Worm (Caenorhabditis elegans) whole organism, L4 larva: Measurements from ENCODE around the gene F22E5.7.
"Not testable (repeated sequence)": the region's sequence is repeated elsewhere in the genome, so short reads cannot be mapped to it uniquely, and the experiment has no call there.

ENCODE experiments used
- F10B5.3 ChIP-seq: sonication (generic microtip); optimal IDR thresholded peaks from 2 replicates; lab custom pipeline; 2016; ENCODE audit warnings: mild to moderate bottlenecking, missing genetic modification characterization, missing compliant biosample characterization
- F26F4.8 ChIP-seq: fragments of 200-800 bp; sonication (Bioruptor generic); conservative IDR thresholded peaks from 2 replicates; pipeline ENCODE4 v1.3.6; 2022; ENCODE audit warnings: missing genetic modification characterization, missing compliant biosample characterization
- T26A8.4 ChIP-seq: fragments of 200-800 bp; sonication (Bioruptor generic); IDR thresholded peaks from 2 replicates; pipeline ENCODE4 v1.3.6; 2022; ENCODE audit warnings: missing genetic modification characterization, missing compliant biosample characterization
- Y5F2A.4 ChIP-seq: fragments of 200-800 bp; sonication (Bioruptor generic); optimal IDR thresholded peaks from 2 replicates; lab custom pipeline; 2018; ENCODE audit warnings: mild to moderate bottlenecking, missing genetic modification characterization, missing compliant biosample characterization
- ZK546.5 ChIP-seq, 2 experiments: sonication (generic microtip); optimal IDR thresholded peaks; 2 replicates each; lab custom pipeline; 2017; ENCODE audit warnings: missing biosample characterization in 2 of 2, missing genetic modification characterization in 2 of 2
- ceh-28 ChIP-seq: fragments of 150-350 bp; optimal IDR thresholded peaks from 2 replicates; lab custom pipeline; 2014; ENCODE audit warnings: missing biosample characterization, missing genetic modification reagents, missing genetic modification characterization
- daf-19 ChIP-seq: fragments of 200-800 bp; sonication (Bioruptor generic); conservative IDR thresholded peaks from 2 replicates; pipeline ENCODE4 v1.3.6; 2022; ENCODE audit warnings: missing genetic modification characterization, missing compliant biosample characterization
- dpl-1 ChIP-seq: fragments of 150-350 bp; optimal IDR thresholded peaks from 2 replicates; lab custom pipeline; 2014; ENCODE audit warnings: missing biosample characterization, missing genetic modification reagents, missing genetic modification characterization
- duxl-1 ChIP-seq: sonication (generic microtip); optimal IDR thresholded peaks from 2 replicates; lab custom pipeline; 2016; ENCODE audit warnings: mild to moderate bottlenecking, missing genetic modification characterization, moderate library complexity, missing compliant biosample characterization; ENCODE audit not compliant: poor library complexity
- gei-8 ChIP-seq: fragments of 200-800 bp; sonication (Bioruptor generic); optimal IDR thresholded peaks from 2 replicates; lab custom pipeline; 2018; ENCODE audit warnings: mild to moderate bottlenecking, missing genetic modification characterization, missing compliant biosample characterization
- hlh-11 ChIP-seq: fragments of 200-800 bp; sonication (Bioruptor generic); optimal IDR thresholded peaks from 2 replicates; lab custom pipeline; 2018; ENCODE audit warnings: mild to moderate bottlenecking, missing genetic modification characterization, missing compliant biosample characterization
- hmg-1.1 ChIP-seq: fragments of 200-800 bp; sonication (Bioruptor generic); IDR thresholded peaks from 2 replicates; pipeline ENCODE4 v1.3.6; 2022; ENCODE audit warnings: missing genetic modification reagents, missing genetic modification characterization, missing compliant biosample characterization
- lim-7 ChIP-seq: fragments of 200-800 bp; sonication (Bioruptor generic); IDR thresholded peaks from 2 replicates; pipeline ENCODE4 v1.3.6; 2022; ENCODE audit warnings: missing genetic modification characterization, missing compliant biosample characterization
- lin-1 ChIP-seq: fragments of 200-800 bp; sonication (Bioruptor generic); IDR thresholded peaks from 2 replicates; pipeline ENCODE4 v1.3.6; 2022; ENCODE audit warnings: missing genetic modification reagents, missing genetic modification characterization, missing compliant biosample characterization
- lin-13 ChIP-seq: fragments of 150-350 bp; optimal IDR thresholded peaks from 2 replicates; lab custom pipeline; 2014; ENCODE audit warnings: missing biosample characterization, missing genetic modification reagents, missing genetic modification characterization
- lin-38 ChIP-seq: fragments of 200-800 bp; sonication (Bioruptor generic); IDR thresholded peaks from 2 replicates; pipeline ENCODE4 v1.3.6; 2022; ENCODE audit warnings: missing genetic modification reagents, missing genetic modification characterization, missing compliant biosample characterization
- lin-39 ChIP-seq: fragments of 150-350 bp; optimal IDR thresholded peaks from 2 replicates; lab custom pipeline; 2014; ENCODE audit warnings: missing biosample characterization, missing genetic modification reagents, missing genetic modification characterization
- madf-9 ChIP-seq: fragments of 200-800 bp; sonication (Bioruptor generic); conservative IDR thresholded peaks from 2 replicates; pipeline ENCODE4 v1.3.6; 2022; ENCODE audit warnings: missing genetic modification reagents, missing genetic modification characterization, missing compliant biosample characterization
- mes-2 ChIP-seq: sonication (generic microtip); optimal IDR thresholded peaks from 2 replicates; lab custom pipeline; 2016; ENCODE audit warnings: missing genotype, mild to moderate bottlenecking, missing genetic modification characterization, missing compliant biosample characterization; ENCODE audit not compliant: poor library complexity, severe bottlenecking
- mxl-2 ChIP-seq: fragments of 200-800 bp; sonication (Bioruptor generic); conservative IDR thresholded peaks from 2 replicates; pipeline ENCODE4 v1.3.6; 2022; ENCODE audit warnings: missing genetic modification reagents, missing genetic modification characterization, missing compliant biosample characterization
- nhr-111 ChIP-seq: fragments of 200-800 bp; sonication (Bioruptor generic); optimal IDR thresholded peaks from 2 replicates; lab custom pipeline; 2018; ENCODE audit warnings: mild to moderate bottlenecking, missing genetic modification characterization, missing compliant biosample characterization
- nhr-237 ChIP-seq: sonication (generic microtip); optimal IDR thresholded peaks from 2 replicates; lab custom pipeline; 2017; ENCODE audit warnings: missing biosample characterization, missing genetic modification characterization
- nhr-25 ChIP-seq: sonication (generic microtip); optimal IDR thresholded peaks from 2 replicates; lab custom pipeline; 2017; ENCODE audit warnings: missing genetic modification characterization, mild to moderate bottlenecking, missing compliant biosample characterization, antibody characterized with exemption, moderate library complexity, borderline replicate concordance; ENCODE audit not compliant: insufficient read depth
- nhr-42 ChIP-seq: fragments of 200-800 bp; sonication (Bioruptor generic); IDR thresholded peaks from 2 replicates; pipeline ENCODE4 v1.3.6; 2022; ENCODE audit warnings: missing genetic modification characterization, missing compliant biosample characterization
- nhr-77 ChIP-seq: fragments of 150-350 bp; optimal IDR thresholded peaks from 2 replicates; lab custom pipeline; 2014; ENCODE audit warnings: missing biosample characterization, missing genetic modification characterization
- pqm-1 ChIP-seq: sonication (generic microtip); optimal IDR thresholded peaks from 2 replicates; lab custom pipeline; 2017; ENCODE audit warnings: missing biosample characterization, missing genetic modification characterization
- snpc-4 ChIP-seq: fragments of 150-350 bp; optimal IDR thresholded peaks from 2 replicates; lab custom pipeline; 2014; ENCODE audit warnings: missing biosample characterization, missing genetic modification characterization
- spr-3 ChIP-seq: fragments of 200-800 bp; sonication (Bioruptor generic); optimal IDR thresholded peaks from 2 replicates; lab custom pipeline; 2018; ENCODE audit warnings: mild to moderate bottlenecking, missing genetic modification characterization, missing compliant biosample characterization
- tra-1 ChIP-seq: fragments of 200-800 bp; sonication (Bioruptor generic); IDR thresholded peaks from 2 replicates; pipeline ENCODE4 v1.3.6; 2022; ENCODE audit warnings: missing genetic modification reagents, missing genetic modification characterization, missing compliant biosample characterization
- zag-1 ChIP-seq: fragments of 150-350 bp; optimal IDR thresholded peaks from 2 replicates; lab custom pipeline; 2014; ENCODE audit warnings: missing biosample characterization, missing genetic modification characterization
- zfp-2 ChIP-seq: sonication (generic microtip); optimal IDR thresholded peaks from 2 replicates; lab custom pipeline; 2016; ENCODE audit warnings: mild to moderate bottlenecking, missing genetic modification characterization, missing compliant biosample characterization
- zfp-3 ChIP-seq: fragments of 200-800 bp; sonication (Bioruptor generic); conservative IDR thresholded peaks from 2 replicates; pipeline ENCODE4 v1.3.6; 2022; ENCODE audit warnings: missing genetic modification reagents, missing genetic modification characterization, missing compliant biosample characterization
- ztf-11 ChIP-seq: fragments of 150-350 bp; optimal IDR thresholded peaks from 2 replicates; lab custom pipeline; 2014; ENCODE audit warnings: missing biosample characterization, missing genetic modification characterization
- ztf-7 ChIP-seq: fragments of 150-350 bp; optimal IDR thresholded peaks from 2 replicates; lab custom pipeline; 2014; ENCODE audit warnings: missing biosample characterization, missing genetic modification characterization

Gene F22E5.7

ce11 chrII:2637359-2637758 lies 4.5 kb upstream of the F22E5.7 start, which contains the start of gene F22E5.21:
TSS of gene F22E5.21 (minus strand) at chrII:2637459.
- no peak for TF ChIP-seq hlh-11 (tag; lab: Kevin White, UChicago)
- no peak for TF ChIP-seq mes-2 (tag; lab: Kevin White, UChicago)
- TF ChIP-seq lim-7 (GFP tag; lab: Robert Waterston, UW) = no peak
- TF ChIP-seq daf-19 (GFP tag; lab: Robert Waterston, UW) = no peak
- TF ChIP-seq lin-1 (GFP tag; lab: Robert Waterston, UW) = no peak
- TF ChIP-seq lin-13 (GFP tag; lab: Kevin White, UChicago) = no peak
- no peak for TF ChIP-seq mxl-2 (GFP tag; lab: Robert Waterston, UW)
- no peak for TF ChIP-seq Y5F2A.4 (GFP tag; lab: Kevin White, UChicago)
- no peak for TF ChIP-seq duxl-1 (tag; lab: Kevin White, UChicago)

- TF ChIP-seq ztf-11 (tag; lab: Kevin White, UChicago) (no peak), lin-38 (peak; percentile 89), daf-19 (GFP tag; lab: Robert Waterston, UW) (no peak), hmg-1.1 (GFP tag; lab: Robert Waterston, UW) (no peak), snpc-4 (tag; lab: Kevin White, UChicago) (no peak), dpl-1 (GFP tag; lab: Kevin White, UChicago) (peak; percentile 86)
Measured at ce11 chrII:2638062-2638461, 3.8 kb upstream of the F22E5.7 start, which contains the start of gene F22E5.9. TSS of gene F22E5.9 (plus strand) at chrII:2638388.

ce11 chrII:2639401-2640088 lies 2.3 kb upstream of the F22E5.7 start, which contains the start of gene F22E5.8:
TSS of gene F22E5.8 (plus strand) at chrII:2640038.
- not testable (repeated sequence) for TF ChIP-seq nhr-42 (GFP tag; lab: Robert Waterston, UW); nhr-25 (tag; lab: Kevin White, UChicago); zag-1 (tag; lab: Kevin White, UChicago)

- TF ChIP-seq zfp-3 (no peak), zfp-2 (tag; lab: Kevin White, UChicago) (no peak), hlh-11 (tag; lab: Kevin White, UChicago) (no peak), snpc-4 (tag; lab: Kevin White, UChicago) (no peak), lin-39 (tag; lab: Kevin White, UChicago) (no peak), ztf-7 (tag; lab: Kevin White, UChicago) (no peak), pqm-1 (tag; lab: Kevin White, UChicago) (no peak), madf-9 (GFP tag; lab: Robert Waterston, UW) (no peak), mes-2 (tag; lab: Kevin White, UChicago) (no peak), spr-3 (GFP tag; lab: Kevin White, UChicago) (no peak), nhr-111 (GFP tag; lab: Kevin White, UChicago) (no peak), F26F4.8 (GFP tag; lab: Robert Waterston, UW) (no peak)
Measured at ce11 chrII:2640982-2641381, 895 bp upstream of the F22E5.7 start, which contains the start of gene F22E5.23. TSS of gene F22E5.23 (plus strand) at chrII:2641282.

ce11 chrII:2644498-2644897 lies 2.6 kb downstream of the F22E5.7 start, which contains the start of gene F22E5.11:
TSS of gene F22E5.11 (minus strand) at chrII:2644598.
- TF ChIP-seq mes-2 (tag; lab: Kevin White, UChicago) = no peak
- no peak for TF ChIP-seq nhr-77 (tag; lab: Kevin White, UChicago)
- TF ChIP-seq T26A8.4 (GFP tag; lab: Robert Waterston, UW) = no peak
- TF ChIP-seq gei-8 (GFP tag; lab: Kevin White, UChicago) = no peak
- TF ChIP-seq F10B5.3 (tag; lab: Kevin White, UChicago) = no peak
- no peak for TF ChIP-seq ZK546.5 (tag; optimal IDR thresholded peaks at IDR 0.05; lab: Kevin White, UChicago)
- no peak for TF ChIP-seq ceh-28
- no peak for TF ChIP-seq tra-1 (GFP tag; lab: Robert Waterston, UW)
- TF ChIP-seq nhr-237 (tag; lab: Kevin White, UChicago) = no peak
